Fruit fly (Drosophila melanogaster): ENCODE measurements around the gene Exo84.

Gene Exo84

dm6 chr3R:26011542-26011941 lies 40.5 kb downstream of the Exo84 start (continued):
- TF ChIP-seq CG11504 (tag; optimal IDR thresholded peaks at IDR 0.05): peak; percentile 11
- TF ChIP-seq btn (GFP tag; optimal IDR thresholded peaks at IDR 0.05): no peak
- peak; percentile 65 for TF ChIP-seq ATbp (GFP tag; optimal IDR thresholded peaks at IDR 0.05)
- peak; percentile 63; the same call in 1 of the 2 replicates for TF ChIP-seq chm (GFP tag; IDR thresholded peaks at IDR 0.05)
- TF ChIP-seq seq (GFP tag; IDR thresholded peaks at IDR 0.05): no peak
- peak; percentile 61 for TF ChIP-seq MTF-1 (GFP tag; optimal IDR thresholded peaks at IDR 0.05; ENCODE audit: borderline replicate concordance)
- peak; percentile 19 for TF ChIP-seq CG10209 (GFP tag; optimal IDR thresholded peaks at IDR 0.05)
- no peak for TF ChIP-seq CG32532 (GFP tag; IDR thresholded peaks at IDR 0.05)
- peak; percentile 61 for TF ChIP-seq CG8924 (tag; optimal IDR thresholded peaks at IDR 0.05)
- TF ChIP-seq CG17568 (GFP tag; optimal IDR thresholded peaks at IDR 0.05): peak; percentile 67
- no peak for TF ChIP-seq CG7271 (tag; optimal IDR thresholded peaks at IDR 0.05)
- TF ChIP-seq gsb-n (tag; optimal IDR thresholded peaks at IDR 0.05): peak; percentile 49
- TF ChIP-seq Asciz (GFP tag; optimal IDR thresholded peaks at IDR 0.05): peak; percentile 44
- TF ChIP-seq cad (GFP tag; optimal IDR thresholded peaks at IDR 0.05): no peak
- peak; percentile 54 for TF ChIP-seq CrebB (tag; optimal IDR thresholded peaks at IDR 0.05)
- no peak for TF ChIP-seq CG3726 (GFP tag; IDR thresholded peaks at IDR 0.05)
- TF ChIP-seq odd (GFP tag; optimal IDR thresholded peaks at IDR 0.05): peak; percentile 64
- TF ChIP-seq CG30431 (GFP tag; optimal IDR thresholded peaks at IDR 0.05): no peak
- no peak for TF ChIP-seq dati (GFP tag; IDR thresholded peaks at IDR 0.05)
- peak; percentile 32 for TF ChIP-seq CG2875 (GFP tag; optimal IDR thresholded peaks at IDR 0.05)
- TF ChIP-seq corto (GFP tag; optimal IDR thresholded peaks at IDR 0.05): no peak
- TF ChIP-seq CG11093 (GFP tag; IDR thresholded peaks at IDR 0.05): no peak
- TF ChIP-seq Xrp1 (GFP tag; IDR thresholded peaks at IDR 0.05): peak; percentile 43; the same call in 1 of the 2 replicates
- TF ChIP-seq CG3065 (GFP tag; optimal IDR thresholded peaks at IDR 0.05): no peak
- peak; percentile 35 for TF ChIP-seq CG2712 (tag; optimal IDR thresholded peaks at IDR 0.05)
- TF ChIP-seq Blimp-1 (GFP tag; optimal IDR thresholded peaks at IDR 0.05): peak; percentile 44
- no peak for TF ChIP-seq CG7928 (GFP tag; optimal IDR thresholded peaks at IDR 0.05)
- peak; percentile 35 for TF ChIP-seq YL-1 (GFP tag; optimal IDR thresholded peaks at IDR 0.05)
- no peak for TF ChIP-seq tin (GFP tag; optimal IDR thresholded peaks at IDR 0.05)
- peak; percentile 20 for TF ChIP-seq Nf-YB (GFP tag; optimal IDR thresholded peaks at IDR 0.05)
- TF ChIP-seq CG13894 (tag; optimal IDR thresholded peaks at IDR 0.05): no peak
- TF ChIP-seq Hey (tag; optimal IDR thresholded peaks at IDR 0.05): peak; percentile 31
- TF ChIP-seq CG31224 (GFP tag; IDR thresholded peaks at IDR 0.05): no peak
- TF ChIP-seq CG8290 (GFP tag; optimal IDR thresholded peaks at IDR 0.05): peak; percentile 41
- peak; percentile 44 to 58 for TF ChIP-seq CG8290 (tag; optimal IDR thresholded peaks at IDR 0.05)
- peak; percentile 34 for TF ChIP-seq CG31365 (tag; optimal IDR thresholded peaks at IDR 0.05)
- TF ChIP-seq D19A (tag; optimal IDR thresholded peaks at IDR 0.05): peak; percentile 49
- TF ChIP-seq dimm (GFP tag; IDR thresholded peaks at IDR 0.05): no peak
- no peak for TF ChIP-seq sim (GFP tag; IDR thresholded peaks at IDR 0.05)
- TF ChIP-seq twi (tag; optimal IDR thresholded peaks at IDR 0.05): peak; percentile 46
- TF ChIP-seq pros (GFP tag; optimal IDR thresholded peaks at IDR 0.05): peak; percentile 24
- TF ChIP-seq CkIIα-i1 (GFP tag; IDR thresholded peaks at IDR 0.05): no peak
- TF ChIP-seq CG8765 (GFP tag; IDR thresholded peaks at IDR 0.05): no peak
- no peak for TF ChIP-seq hkb (optimal IDR thresholded peaks at IDR 0.05)
- no peak for TF ChIP-seq hkb (GFP tag; IDR thresholded peaks at IDR 0.05)
- peak; percentile 7 for TF ChIP-seq mirr (GFP tag; optimal IDR thresholded peaks at IDR 0.05)
- TF ChIP-seq CG1647 (GFP tag; optimal IDR thresholded peaks at IDR 0.05): no peak
- TF ChIP-seq CG15011 (GFP tag; optimal IDR thresholded peaks at IDR 0.05): peak; percentile 52
- TF ChIP-seq Hmx (GFP tag; optimal IDR thresholded peaks at IDR 0.05): no peak
- peak; percentile 23 for TF ChIP-seq CG18599 (GFP tag; optimal IDR thresholded peaks at IDR 0.05)
- TF ChIP-seq CG1233 (GFP tag; optimal IDR thresholded peaks at IDR 0.05): peak; percentile 63
- peak; percentile 24 for TF ChIP-seq CG12299 (tag; optimal IDR thresholded peaks at IDR 0.05)

Measured in whole organism, embryonic.